Worm (Caenorhabditis elegans): Measurements from ENCODE around the gene cpsf-4.

cpsf-4 gene

ce11 chrIV:12044844-12045738, 48.2 kb downstream of the cpsf-4 start:
- TF ChIP-seq unc-130 (tag; optimal IDR thresholded peaks at IDR 0.05) (peak; percentile 19), efl-1 (optimal IDR thresholded peaks at IDR 0.05) (peak in 1 of 2 experiments; percentile 10), efl-1 (GFP tag; optimal IDR thresholded peaks at IDR 0.05 in 1 of 2) (peak in 1 of 2 experiments; percentile 92), zag-1 (tag; optimal IDR thresholded peaks at IDR 0.05) (no peak), lin-39 (tag; optimal IDR thresholded peaks at IDR 0.05) (no peak), nhr-20 (tag; optimal IDR thresholded peaks at IDR 0.05) (peak; percentile 71), nhr-12 (tag; optimal IDR thresholded peaks at IDR 0.05) (no peak), lin-35 (GFP tag; optimal IDR thresholded peaks at IDR 0.05) (no peak), rnt-1 (tag; optimal IDR thresholded peaks at IDR 0.05) (peak; percentile 31), tbx-2 (tag; optimal IDR thresholded peaks at IDR 0.05) (peak; percentile 21), mab-9 (GFP tag; IDR thresholded peaks at IDR 0.05) (no peak), grh-1 (GFP tag; IDR thresholded peaks at IDR 0.05) (no peak), dpl-1 (GFP tag; optimal IDR thresholded peaks at IDR 0.05) (peak in 1 of 3 experiments; percentile 18), nhr-19 (GFP tag; conservative IDR thresholded peaks at IDR 0.05) (peak; percentile 22), skn-1 (tag; optimal IDR thresholded peaks at IDR 0.05) (no peak), elt-3 (tag; optimal IDR thresholded peaks at IDR 0.05) (peak in 2 of 6 experiments; percentile 53 to 67), hpl-2 (GFP tag; optimal IDR thresholded peaks at IDR 0.05) (no peak), lsy-2 (tag; optimal IDR thresholded peaks at IDR 0.05) (peak in 1 of 2 experiments; percentile 23), snu-23 (GFP tag; optimal IDR thresholded peaks at IDR 0.05) (peak; percentile 59), nhr-90 (tag; optimal IDR thresholded peaks at IDR 0.05; ENCODE audit: poor library complexity) (peak; percentile 53), nhr-71 (tag; optimal IDR thresholded peaks at IDR 0.05) (peak; percentile 48), nhr-77 (tag; optimal IDR thresholded peaks at IDR 0.05) (no peak), lin-14 (GFP tag; optimal IDR thresholded peaks at IDR 0.05) (peak; percentile 74), blmp-1 (tag; optimal IDR thresholded peaks at IDR 0.05) (peak; percentile 69), ceh-8 (GFP tag; optimal IDR thresholded peaks at IDR 0.05) (no peak), nhr-85 (tag) (peak; percentile 92)

DNA sequence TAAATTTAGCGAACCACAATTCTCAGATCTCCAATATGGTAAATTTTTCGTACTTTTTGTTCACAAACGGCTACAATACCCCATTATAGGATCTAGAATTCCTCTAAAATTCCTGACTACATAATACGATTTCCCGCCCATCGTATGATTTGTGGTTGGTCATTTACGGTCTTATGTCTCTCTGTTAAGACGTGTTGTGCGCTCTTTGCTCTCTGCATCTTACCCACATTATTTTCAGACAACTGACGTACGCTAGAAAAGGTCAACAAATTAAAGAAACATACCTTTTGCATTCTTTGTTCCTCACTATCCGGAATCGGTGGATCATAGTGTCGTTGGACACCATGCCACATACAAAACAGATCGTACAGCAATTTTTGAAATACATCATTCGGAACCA, 50.2 kb downstream of the cpsf-4 start:
- TF ChIP-seq egl-27 (tag; optimal IDR thresholded peaks at IDR 0.05) (no peak), nhr-20 (tag; optimal IDR thresholded peaks at IDR 0.05) (peak; percentile 32), lin-39 (tag; optimal IDR thresholded peaks at IDR 0.05) (no peak), lin-13 (GFP tag; optimal IDR thresholded peaks at IDR 0.05) (no peak), dpl-1 (GFP tag; optimal IDR thresholded peaks at IDR 0.05) (no peak), nhr-19 (GFP tag; conservative IDR thresholded peaks at IDR 0.05) (peak; percentile 39; the same call in 1 of the 2 replicates), nhr-71 (tag; optimal IDR thresholded peaks at IDR 0.05) (peak; percentile 6), lin-35 (GFP tag; optimal IDR thresholded peaks at IDR 0.05) (peak in 1 of 2 experiments; percentile 25), jun-1 (tag; optimal IDR thresholded peaks at IDR 0.05) (no peak), C16A3.4 (tag; optimal IDR thresholded peaks at IDR 0.05) (no peak), unc-130 (tag; optimal IDR thresholded peaks at IDR 0.05) (no peak), unc-62 (GFP tag; optimal IDR thresholded peaks at IDR 0.05) (no peak), elt-2 (tag; optimal IDR thresholded peaks at IDR 0.05) (peak; percentile 14)
